Worm (Caenorhabditis elegans): ENCODE measurements around the gene Y37E11AM.4.

- no peak for TF ChIP-seq unc-62 (GFP tag; optimal IDR thresholded peaks at IDR 0.05)
- no peak for TF ChIP-seq mab-5 (tag; optimal IDR thresholded peaks at IDR 0.05)
- no peak for TF ChIP-seq sem-4 (tag; optimal IDR thresholded peaks at IDR 0.05)
- no peak for TF ChIP-seq unc-39 (tag; optimal IDR thresholded peaks at IDR 0.05)
- no peak for TF ChIP-seq dmd-4 (tag; optimal IDR thresholded peaks at IDR 0.05)
- TF ChIP-seq ama-1 (optimal IDR thresholded peaks at IDR 0.05): no peak
Observed at ce11 chrIV:3755355-3755754, 32.8 kb upstream of the Y37E11AM.4 start, which contains the start of gene Y37E11AR.7.
